Worm (Caenorhabditis elegans) whole organism, late embryonic: ENCODE data around the gene aaim-1.

ENCODE experiments used
- T23F11.4 ChIP-seq: fragments of 200-800 bp; sonication (Bioruptor generic); optimal IDR thresholded peaks from 2 replicates; lab custom pipeline; 2018; ENCODE audit warnings: mild to moderate bottlenecking, missing genetic modification characterization, missing compliant biosample characterization
- Y22D7AL.16 ChIP-seq: sonication (generic microtip); optimal IDR thresholded peaks from 2 replicates; lab custom pipeline; 2016; ENCODE audit warnings: missing genetic modification characterization, missing compliant biosample characterization
- ahr-1 ChIP-seq: sonication (generic microtip); optimal IDR thresholded peaks from 2 replicates; lab custom pipeline; 2016; ENCODE audit warnings: missing genetic modification characterization, missing compliant biosample characterization
- ceh-2 ChIP-seq: sonication (generic microtip); optimal IDR thresholded peaks from 2 replicates; lab custom pipeline; 2016; ENCODE audit warnings: missing genotype, missing genetic modification characterization, missing compliant biosample characterization
- ceh-30 ChIP-seq: fragments of 150-350 bp; optimal IDR thresholded peaks from 2 replicates; lab custom pipeline; 2014; ENCODE audit warnings: missing biosample characterization, missing genetic modification characterization
- ceh-34 ChIP-seq: sonication (generic microtip); optimal IDR thresholded peaks from 2 replicates; lab custom pipeline; 2016; ENCODE audit warnings: mild to moderate bottlenecking, missing genetic modification characterization, missing compliant biosample characterization
- ceh-45 ChIP-seq: fragments of 200-800 bp; sonication (Bioruptor generic); IDR thresholded peaks from 2 replicates; pipeline ENCODE4 v1.3.6; 2022; ENCODE audit warnings: missing genetic modification reagents, missing genetic modification characterization, missing compliant biosample characterization
- ceh-9 ChIP-seq: sonication (generic microtip); optimal IDR thresholded peaks from 2 replicates; lab custom pipeline; 2016; ENCODE audit warnings: mild to moderate bottlenecking, missing genetic modification characterization, inconsistent platforms, missing compliant biosample characterization
- che-1 ChIP-seq: sonication (generic microtip); optimal IDR thresholded peaks from 2 replicates; lab custom pipeline; 2016; ENCODE audit warnings: mild to moderate bottlenecking, missing genetic modification characterization, missing compliant biosample characterization
- dve-1 ChIP-seq: sonication (generic microtip); optimal IDR thresholded peaks from 2 replicates; lab custom pipeline; 2017; ENCODE audit warnings: antibody characterized with exemption, mild to moderate bottlenecking, missing genetic modification characterization, missing compliant biosample characterization
- elt-2 ChIP-seq: sonication (generic microtip); optimal IDR thresholded peaks from 2 replicates; lab custom pipeline; 2016; ENCODE audit warnings: missing genetic modification reagents, missing genetic modification characterization, missing compliant biosample characterization
- elt-4 ChIP-seq: sonication (generic microtip); optimal IDR thresholded peaks from 2 replicates; lab custom pipeline; 2016; ENCODE audit warnings: missing genetic modification characterization, missing compliant biosample characterization
- fax-1 ChIP-seq: sonication (generic microtip); optimal IDR thresholded peaks from 2 replicates; lab custom pipeline; 2016; ENCODE audit warnings: missing genotype, missing genetic modification characterization, missing compliant biosample characterization
- gmeb-2 ChIP-seq: sonication (generic microtip); optimal IDR thresholded peaks from 2 replicates; lab custom pipeline; 2016; ENCODE audit warnings: missing genetic modification characterization, inconsistent platforms, missing compliant biosample characterization
- hlh-15 ChIP-seq: sonication (generic microtip); optimal IDR thresholded peaks from 2 replicates; lab custom pipeline; 2016; ENCODE audit warnings: missing genetic modification characterization, missing compliant biosample characterization
- hlh-30 ChIP-seq: sonication (generic microtip); optimal IDR thresholded peaks from 2 replicates; lab custom pipeline; 2017; ENCODE audit warnings: antibody characterized with exemption, missing genetic modification characterization, missing compliant biosample characterization; ENCODE audit not compliant: insufficient read depth
- hlh-6 ChIP-seq: sonication (generic microtip); optimal IDR thresholded peaks from 2 replicates; lab custom pipeline; 2016; ENCODE audit warnings: missing genotype, missing genetic modification characterization, missing compliant biosample characterization
- hlh-8 ChIP-seq: sonication (generic microtip); optimal IDR thresholded peaks from 2 replicates; lab custom pipeline; 2016; ENCODE audit warnings: missing genotype, missing genetic modification characterization, missing compliant biosample characterization
- lim-6 ChIP-seq: sonication (generic microtip); optimal IDR thresholded peaks from 2 replicates; lab custom pipeline; 2016; ENCODE audit warnings: missing genetic modification characterization, missing compliant biosample characterization
- lin-11 ChIP-seq: fragments of 200-800 bp; sonication (Bioruptor generic); optimal IDR thresholded peaks from 2 replicates; lab custom pipeline; 2018; ENCODE audit warnings: mild to moderate bottlenecking, missing genetic modification characterization, missing compliant biosample characterization
- madf-2 ChIP-seq: sonication (generic microtip); optimal IDR thresholded peaks from 2 replicates; lab custom pipeline; 2017; ENCODE audit warnings: missing genetic modification characterization, missing compliant biosample characterization
- nfya-1 ChIP-seq: sonication (generic microtip); optimal IDR thresholded peaks from 2 replicates; lab custom pipeline; 2017; ENCODE audit warnings: missing genetic modification characterization, mild to moderate bottlenecking, missing compliant biosample characterization, antibody characterized with exemption, moderate library complexity
- nhr-11 ChIP-seq: fragments of 150-350 bp; optimal IDR thresholded peaks from 2 replicates; lab custom pipeline; 2014; ENCODE audit warnings: missing biosample characterization, missing genetic modification characterization
- npax-4 ChIP-seq: sonication (generic microtip); optimal IDR thresholded peaks from 2 replicates; lab custom pipeline; 2016; ENCODE audit warnings: missing genetic modification characterization, missing compliant biosample characterization
- pat-9 ChIP-seq: fragments of 200-800 bp; sonication (Bioruptor generic); optimal IDR thresholded peaks from 2 replicates; lab custom pipeline; 2018; ENCODE audit warnings: mild to moderate bottlenecking, missing genetic modification characterization, moderate library complexity, missing compliant biosample characterization
- pqm-1 ChIP-seq: sonication (generic microtip); optimal IDR thresholded peaks from 2 replicates; lab custom pipeline; 2016; ENCODE audit warnings: missing genetic modification characterization, missing compliant biosample characterization
- ref-2 ChIP-seq: sonication (generic microtip); optimal IDR thresholded peaks from 2 replicates; lab custom pipeline; 2016; ENCODE audit warnings: missing genetic modification characterization, missing compliant biosample characterization
- rnt-1 ChIP-seq: sonication (generic microtip); optimal IDR thresholded peaks from 2 replicates; lab custom pipeline; 2016; ENCODE audit warnings: missing genetic modification characterization, missing compliant biosample characterization
- sox-4 ChIP-seq: sonication (generic microtip); optimal IDR thresholded peaks from 2 replicates; lab custom pipeline; 2017; ENCODE audit warnings: mild to moderate bottlenecking, missing genetic modification characterization, inconsistent platforms, missing compliant biosample characterization
- syd-9 ChIP-seq: sonication (generic microtip); optimal IDR thresholded peaks from 2 replicates; lab custom pipeline; 2016; ENCODE audit warnings: mild to moderate bottlenecking, missing genetic modification characterization, moderate library complexity, missing compliant biosample characterization
- tbx-7 ChIP-seq: sonication (generic microtip); optimal IDR thresholded peaks from 2 replicates; lab custom pipeline; 2016; ENCODE audit warnings: missing genotype, missing genetic modification characterization, missing compliant biosample characterization
- unc-86 ChIP-seq: sonication (generic microtip); optimal IDR thresholded peaks from 2 replicates; lab custom pipeline; 2016; ENCODE audit warnings: missing genetic modification characterization, missing compliant biosample characterization
- zip-5 ChIP-seq: sonication (generic microtip); optimal IDR thresholded peaks from 2 replicates; lab custom pipeline; 2016; ENCODE audit warnings: missing genetic modification characterization, missing compliant biosample characterization

Gene aaim-1

ce11 chrX:6519946-6520345 is 42.3 kb downstream of the aaim-1 start:
- no peak for TF ChIP-seq unc-86 (tag; lab: Kevin White, UChicago)

ce11 chrX:6519473-6519872 is 42.8 kb downstream of the aaim-1 start:
- TF ChIP-seq Y22D7AL.16 (tag; lab: Kevin White, UChicago) = no peak
- TF ChIP-seq ceh-30 = no peak
- no peak for TF ChIP-seq ceh-2 (tag; lab: Kevin White, UChicago)
- TF ChIP-seq dve-1 (tag; lab: Kevin White, UChicago) = no peak
- no peak for TF ChIP-seq pat-9 (tag; lab: Kevin White, UChicago)
- TF ChIP-seq rnt-1 = no peak
- TF ChIP-seq hlh-6 (tag; lab: Kevin White, UChicago) = no peak
- no peak for TF ChIP-seq syd-9 (tag; lab: Kevin White, UChicago)
- no peak for TF ChIP-seq hlh-8 (tag; lab: Kevin White, UChicago)
- no peak for TF ChIP-seq gmeb-2 (tag; lab: Kevin White, UChicago)
- TF ChIP-seq npax-4 (tag; lab: Kevin White, UChicago) = no peak
- TF ChIP-seq lim-6 (tag; lab: Kevin White, UChicago) = no peak
- no peak for TF ChIP-seq ceh-34 (tag; lab: Kevin White, UChicago)
- no peak for TF ChIP-seq ahr-1 (tag; lab: Kevin White, UChicago)
- TF ChIP-seq nfya-1 (tag; lab: Kevin White, UChicago) = no peak
- TF ChIP-seq che-1 (tag; lab: Kevin White, UChicago) = no peak
- TF ChIP-seq ref-2 = no peak
- no peak for TF ChIP-seq elt-4 (tag; lab: Kevin White, UChicago)
- TF ChIP-seq nhr-11 (tag; lab: Kevin White, UChicago) = no peak
- TF ChIP-seq, all 69 proteins: peak for 0

ce11 chrX:6518537-6518936 is 43.7 kb downstream of the aaim-1 start, which contains the start of gene ets-4:
ets-4 (plus strand) TSS chrX:6518883.
- TF ChIP-seq ceh-45 (GFP tag; lab: Robert Waterston, UW) = no peak
- TF ChIP-seq elt-2 (tag; lab: Kevin White, UChicago) = peak; percentile 23
- TF ChIP-seq pqm-1 (tag; lab: Kevin White, UChicago) = peak; percentile 18

- TF ChIP-seq unc-86 (tag; lab: Kevin White, UChicago) (no peak), lin-11 (tag; lab: Kevin White, UChicago) (no peak), ceh-30 (no peak), fax-1 (no peak), tbx-7 (tag; lab: Kevin White, UChicago) (no peak), nhr-11 (tag; lab: Kevin White, UChicago) (no peak), zip-5 (tag; lab: Kevin White, UChicago) (no peak), Y22D7AL.16 (tag; lab: Kevin White, UChicago) (no peak), ceh-9 (tag; lab: Kevin White, UChicago) (no peak), T23F11.4 (GFP tag; lab: Kevin White, UChicago) (no peak), che-1 (tag; lab: Kevin White, UChicago) (no peak), madf-2 (tag; lab: Kevin White, UChicago) (no peak), ref-2 (no peak), hlh-8 (tag; lab: Kevin White, UChicago) (no peak), sox-4 (tag; lab: Kevin White, UChicago) (no peak), hlh-15 (tag; lab: Kevin White, UChicago) (no peak)
Observed at ce11 chrX:6517025-6517770, 45.0 kb downstream of the aaim-1 start.

- peak; percentile 1 for TF ChIP-seq hlh-30 (tag; lab: Kevin White, UChicago)
- TF ChIP-seq che-1 (tag; lab: Kevin White, UChicago) = no peak
Observed at ce11 chrX:6515267-6515666, 47.0 kb downstream of the aaim-1 start.
